Fruit fly (Drosophila melanogaster): ENCODE results near the gene oc.
A peak's percentile ranks its signal among the peaks of the same experiment; 100 is the strongest.

oc gene

dm6 chrX:8624867-8625266, 25.6 kb downstream of the oc start:
- TF ChIP-seq rn (GFP tag; IDR thresholded peaks at IDR 0.05) (no peak), Ets98B (GFP tag; IDR thresholded peaks at IDR 0.05) (peak; percentile 25; the same call in 1 of the 2 replicates), CG10348 (GFP tag; IDR thresholded peaks at IDR 0.05) (no peak), CG14655 (GFP tag; optimal IDR thresholded peaks at IDR 0.05) (no peak), D1 (tag; optimal IDR thresholded peaks at IDR 0.05) (peak; percentile 47), Pif1A (GFP tag; optimal IDR thresholded peaks at IDR 0.05) (no peak), fd96Ca (GFP tag; IDR thresholded peaks at IDR 0.05) (no peak; the same call in 2 of the 3 replicates), CG8159 (tag; optimal IDR thresholded peaks at IDR 0.05) (no peak), EcR (GFP tag; optimal IDR thresholded peaks at IDR 0.05) (no peak), CG32121 (GFP tag; IDR thresholded peaks at IDR 0.05) (peak; percentile 33; the same call in 1 of the 2 replicates), CG13204 (GFP tag; optimal IDR thresholded peaks at IDR 0.05) (no peak), CG15710 (tag; optimal IDR thresholded peaks at IDR 0.05) (no peak)

- TF ChIP-seq gl (tag; optimal IDR thresholded peaks at IDR 0.05), result no peak
- no peak for TF ChIP-seq rn (GFP tag; IDR thresholded peaks at IDR 0.05)
- no peak for TF ChIP-seq Snoo (tag; optimal IDR thresholded peaks at IDR 0.05)
- no peak for TF ChIP-seq CG34367 (tag; optimal IDR thresholded peaks at IDR 0.05)
- no peak for TF ChIP-seq Pif1A (GFP tag; optimal IDR thresholded peaks at IDR 0.05)
- no peak for TF ChIP-seq CG15710 (tag; optimal IDR thresholded peaks at IDR 0.05)
- TF ChIP-seq D1 (tag; optimal IDR thresholded peaks at IDR 0.05), result no peak
- TF ChIP-seq CG8159 (tag; optimal IDR thresholded peaks at IDR 0.05), result no peak
- no peak for TF ChIP-seq fd96Ca (GFP tag; IDR thresholded peaks at IDR 0.05)
- no peak for TF ChIP-seq CG10348 (GFP tag; IDR thresholded peaks at IDR 0.05)
- no peak for TF ChIP-seq CG9948 (tag; optimal IDR thresholded peaks at IDR 0.05)
- no peak for TF ChIP-seq CG4496 (GFP tag; IDR thresholded peaks at IDR 0.05)
Measured at dm6 chrX:8622419-8622818, 28.1 kb downstream of the oc start.

- TF ChIP-seq CG15710 (tag; optimal IDR thresholded peaks at IDR 0.05) (no peak), CG8159 (tag; optimal IDR thresholded peaks at IDR 0.05) (no peak), CG10348 (GFP tag; IDR thresholded peaks at IDR 0.05) (no peak), Ets98B (GFP tag; IDR thresholded peaks at IDR 0.05) (no peak), gl (tag; optimal IDR thresholded peaks at IDR 0.05) (no peak), CG12605 (GFP tag; IDR thresholded peaks at IDR 0.05) (no peak), CG32121 (GFP tag; IDR thresholded peaks at IDR 0.05) (no peak), Pif1B (GFP tag; optimal IDR thresholded peaks at IDR 0.05) (no peak), fd96Ca (GFP tag; IDR thresholded peaks at IDR 0.05) (no peak), CG13204 (GFP tag; optimal IDR thresholded peaks at IDR 0.05) (no peak), CG34367 (tag; optimal IDR thresholded peaks at IDR 0.05) (no peak), CG8301 (tag; optimal IDR thresholded peaks at IDR 0.05) (no peak), Pif1A (GFP tag; optimal IDR thresholded peaks at IDR 0.05) (no peak), rn (GFP tag; IDR thresholded peaks at IDR 0.05) (no peak)
Measured at dm6 chrX:8616787-8617432, 33.6 kb downstream of the oc start.

dm6 chrX:8616280-8616679, 34.2 kb downstream of the oc start:
- no peak for TF ChIP-seq CG34367 (tag; optimal IDR thresholded peaks at IDR 0.05)
- no peak for TF ChIP-seq Pif1A (GFP tag; optimal IDR thresholded peaks at IDR 0.05)
- no peak for TF ChIP-seq Snoo (tag; optimal IDR thresholded peaks at IDR 0.05)
- TF ChIP-seq Ets98B (GFP tag; IDR thresholded peaks at IDR 0.05), result no peak
- no peak for TF ChIP-seq CG4496 (GFP tag; IDR thresholded peaks at IDR 0.05)
- no peak for TF ChIP-seq rn (GFP tag; IDR thresholded peaks at IDR 0.05)
- no peak for TF ChIP-seq CG15710 (tag; optimal IDR thresholded peaks at IDR 0.05)
- no peak for TF ChIP-seq CG8301 (tag; optimal IDR thresholded peaks at IDR 0.05)
- TF ChIP-seq EcR (GFP tag; optimal IDR thresholded peaks at IDR 0.05), result no peak
- no peak for TF ChIP-seq CG8159 (tag; optimal IDR thresholded peaks at IDR 0.05)
- TF ChIP-seq CG13204 (GFP tag; optimal IDR thresholded peaks at IDR 0.05), result no peak
- TF ChIP-seq D1 (tag; optimal IDR thresholded peaks at IDR 0.05), result no peak
- TF ChIP-seq gl (tag; optimal IDR thresholded peaks at IDR 0.05), result no peak
- no peak for TF ChIP-seq CG12605 (GFP tag; IDR thresholded peaks at IDR 0.05)
- no peak for TF ChIP-seq fd96Ca (GFP tag; IDR thresholded peaks at IDR 0.05)

- no peak for TF ChIP-seq CG32121 (GFP tag; IDR thresholded peaks at IDR 0.05)
Measured at dm6 chrX:8607902-8608301, 42.6 kb downstream of the oc start.

dm6 chrX:8606206-8606605, 44.3 kb downstream of the oc start, which contains the start of gene Caf1-180:
Gene Caf1-180 (minus strand): TSS chrX:8606304.
- TF ChIP-seq fd96Ca (GFP tag; IDR thresholded peaks at IDR 0.05) (0 out of 3 replicates have a peak, but pooled peaks have one; percentile 11), rn (GFP tag; IDR thresholded peaks at IDR 0.05) (no peak)

- TF ChIP-seq CG34367 (tag; optimal IDR thresholded peaks at IDR 0.05) (peak; percentile 40), Pif1A (GFP tag; optimal IDR thresholded peaks at IDR 0.05) (no peak), CG8301 (tag; optimal IDR thresholded peaks at IDR 0.05) (no peak), CG10348 (GFP tag; IDR thresholded peaks at IDR 0.05) (peak; percentile 71), CG14655 (GFP tag; optimal IDR thresholded peaks at IDR 0.05) (no peak), CG12605 (GFP tag; IDR thresholded peaks at IDR 0.05) (peak; percentile 55), CG15710 (tag; optimal IDR thresholded peaks at IDR 0.05) (peak; percentile 58), CG17806 (tag; optimal IDR thresholded peaks at IDR 0.05) (peak; percentile 50), rn (GFP tag; IDR thresholded peaks at IDR 0.05) (peak; percentile 40; the same call in 1 of the 2 replicates), CG4496 (GFP tag; IDR thresholded peaks at IDR 0.05) (peak; percentile 86), Ets98B (GFP tag; IDR thresholded peaks at IDR 0.05) (peak; percentile 82), EcR (GFP tag; optimal IDR thresholded peaks at IDR 0.05) (no peak), D1 (tag; optimal IDR thresholded peaks at IDR 0.05) (no peak), CG13204 (GFP tag; optimal IDR thresholded peaks at IDR 0.05) (no peak), CG9948 (tag; optimal IDR thresholded peaks at IDR 0.05) (peak; percentile 35), CG32121 (GFP tag; IDR thresholded peaks at IDR 0.05) (peak; percentile 67), CG8159 (tag; optimal IDR thresholded peaks at IDR 0.05) (peak; percentile 64), fd96Ca (GFP tag; IDR thresholded peaks at IDR 0.05) (peak; percentile 85)
Measured at dm6 chrX:8601165-8601564, 49.3 kb downstream of the oc start.
